Worm (Caenorhabditis elegans) whole organism, mixed stage, embryonic: Measurements from ENCODE around the gene dhs-14.

Source experiments
- ces-1 ChIP-seq: fragments of 150-350 bp; optimal IDR thresholded peaks from 2 replicates; lab custom pipeline; 2014; ENCODE audit warnings: missing biosample characterization, missing genetic modification reagents, missing genetic modification characterization
- elt-3 ChIP-seq: fragments of 150-350 bp; optimal IDR thresholded peaks from 2 replicates; lab custom pipeline; 2014; ENCODE audit warnings: missing biosample characterization, missing genetic modification characterization
- sem-2 ChIP-seq: fragments of 200-800 bp; sonication (Bioruptor generic); optimal IDR thresholded peaks from 2 replicates; lab custom pipeline; 2018; ENCODE audit warnings: mild to moderate bottlenecking, missing genetic modification characterization, missing compliant biosample characterization
- snpc-4 ChIP-seq: fragments of 150-350 bp; optimal IDR thresholded peaks from 2 replicates; lab custom pipeline; 2014; ENCODE audit warnings: missing biosample characterization, missing genetic modification characterization
- tbx-8 ChIP-seq: fragments of 200-800 bp; sonication (Bioruptor generic); optimal IDR thresholded peaks from 2 replicates; lab custom pipeline; 2018; ENCODE audit warnings: mild to moderate bottlenecking, missing genetic modification characterization, moderate library complexity, missing compliant biosample characterization
- ztf-11 ChIP-seq: fragments of 150-350 bp; optimal IDR thresholded peaks from 2 replicates; lab custom pipeline; 2014; ENCODE audit warnings: missing biosample characterization, missing genetic modification characterization

DNA sequence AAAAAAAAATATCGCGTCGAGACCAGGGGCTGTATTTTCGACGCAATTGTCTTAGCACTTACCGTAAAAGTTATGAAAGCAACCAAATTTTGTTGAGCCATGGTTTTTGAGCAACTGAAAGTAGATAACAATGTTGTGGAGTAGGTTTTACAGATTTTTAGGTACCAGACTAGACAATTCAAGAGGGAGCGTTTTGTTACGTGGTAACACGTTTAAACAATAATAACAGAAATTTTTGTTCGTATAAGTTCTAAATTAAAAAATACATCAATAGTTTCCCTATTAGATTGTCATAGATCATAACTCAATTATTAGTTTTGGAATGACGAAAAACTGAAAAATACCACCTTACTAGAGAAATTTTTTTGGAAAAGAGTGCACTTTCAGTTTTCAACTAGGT lies 15.0 kb downstream of the dhs-14 start, which contains the start of gene srx-24:
- no peak for TF ChIP-seq ztf-11
- no peak for TF ChIP-seq sem-2 (GFP tag; lab: Kevin White, UChicago)
- TF ChIP-seq ces-1 (GFP tag; lab: Kevin White, UChicago) = no peak
- TF ChIP-seq snpc-4 (tag; lab: Kevin White, UChicago) = no peak
- no peak for TF ChIP-seq tbx-8 (GFP tag; lab: Kevin White, UChicago)
- no peak for TF ChIP-seq elt-3 (tag; lab: Kevin White, UChicago)
